Fruit fly (Drosophila melanogaster): ENCODE measurements around the gene CG7443.

The CG7443 gene

DNA sequence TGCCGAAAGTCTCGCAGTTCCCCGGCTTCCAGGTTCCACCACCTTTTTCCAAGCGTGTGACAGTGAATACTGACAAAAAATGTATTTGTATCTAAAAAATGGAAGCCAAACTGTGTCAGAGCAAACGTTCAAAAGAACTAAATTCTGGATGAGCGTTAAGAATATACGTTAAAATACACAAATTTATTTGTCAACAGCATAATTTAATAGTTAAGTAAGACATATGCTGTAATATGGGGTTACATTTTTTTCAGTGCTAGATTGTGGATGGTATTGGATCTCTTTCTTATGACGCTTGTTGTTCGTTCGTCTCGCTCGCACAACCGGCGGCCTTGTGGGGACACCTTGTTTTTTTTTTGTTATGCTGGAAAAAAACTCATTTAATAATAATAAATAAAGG lies 31.5 kb downstream of the CG7443 start (continued):
- TF ChIP-seq Sry-β (GFP tag; optimal IDR thresholded peaks at IDR 0.05): no peak
- TF ChIP-seq Dip3 (GFP tag; optimal IDR thresholded peaks at IDR 0.05): peak; percentile 90
- TF ChIP-seq Sin3A (optimal IDR thresholded peaks at IDR 0.05): no peak
- peak; percentile 64 for TF ChIP-seq da (GFP tag; optimal IDR thresholded peaks at IDR 0.05)
- TF ChIP-seq CG9215 (GFP tag; IDR thresholded peaks at IDR 0.05): peak; percentile 94
- TF ChIP-seq Nf-YB (GFP tag; optimal IDR thresholded peaks at IDR 0.05): peak; percentile 78
- no peak for TF ChIP-seq CG2129 (GFP tag; IDR thresholded peaks at IDR 0.05; ENCODE audit: partially characterized antibody)
- peak; percentile 80 for TF ChIP-seq CG10462 (GFP tag; optimal IDR thresholded peaks at IDR 0.05)
- TF ChIP-seq inv (GFP tag; IDR thresholded peaks at IDR 0.05; ENCODE audit: partially characterized antibody): no peak
- TF ChIP-seq grn (GFP tag; optimal IDR thresholded peaks at IDR 0.05): peak; percentile 48
- TF ChIP-seq CG13424 (tag; optimal IDR thresholded peaks at IDR 0.05): peak; percentile 92
- peak; percentile 60 for TF ChIP-seq Sry-δ (GFP tag; optimal IDR thresholded peaks at IDR 0.05)
- no peak for TF ChIP-seq Opbp (GFP tag; IDR thresholded peaks at IDR 0.05; ENCODE audit: partially characterized antibody)
- peak; percentile 87 for TF ChIP-seq CG10979 (tag; optimal IDR thresholded peaks at IDR 0.05)
- peak; percentile 87 for TF ChIP-seq ewg (GFP tag; optimal IDR thresholded peaks at IDR 0.05)
- TF ChIP-seq CG2889 (GFP tag; IDR thresholded peaks at IDR 0.05): peak; percentile 91
- peak; percentile 96 for TF ChIP-seq Ptx1 (GFP tag; IDR thresholded peaks at IDR 0.05)
- peak; percentile 12 for TF ChIP-seq stwl (tag; optimal IDR thresholded peaks at IDR 0.05)
- peak; percentile 51 for TF ChIP-seq CTCF (GFP tag; optimal IDR thresholded peaks at IDR 0.05)
- TF ChIP-seq pnt (GFP tag; optimal IDR thresholded peaks at IDR 0.05): peak; percentile 95
- peak; percentile 92 for TF ChIP-seq CG15514 (GFP tag; optimal IDR thresholded peaks at IDR 0.05)
- peak; percentile 96 for TF ChIP-seq ci (GFP tag; IDR thresholded peaks at IDR 0.05)
- peak; percentile 75; the same call in 1 of the 2 replicates for TF ChIP-seq dati (GFP tag; IDR thresholded peaks at IDR 0.05)
- TF ChIP-seq Hr78 (GFP tag; optimal IDR thresholded peaks at IDR 0.05): peak in 1 of 2 experiments; percentile 64
- no peak for TF ChIP-seq Scr (GFP tag; IDR thresholded peaks at IDR 0.05; ENCODE audit: partially characterized antibody)
- TF ChIP-seq Sox102F (GFP tag; optimal IDR thresholded peaks at IDR 0.05): peak; percentile 96
- peak; percentile 95 for TF ChIP-seq ind (GFP tag; optimal IDR thresholded peaks at IDR 0.05)
- peak; percentile 95 for TF ChIP-seq az2 (GFP tag; optimal IDR thresholded peaks at IDR 0.05)
- peak; percentile 73 for TF ChIP-seq CG4404 (GFP tag; IDR thresholded peaks at IDR 0.05)
- peak; percentile 16 for TF ChIP-seq twi (tag; optimal IDR thresholded peaks at IDR 0.05)
- TF ChIP-seq CG15696 (tag; optimal IDR thresholded peaks at IDR 0.05): peak; percentile 56
- peak; percentile 70 for TF ChIP-seq Spps (tag; optimal IDR thresholded peaks at IDR 0.05)
- TF ChIP-seq H15 (GFP tag; IDR thresholded peaks at IDR 0.05): peak; percentile 90
- TF ChIP-seq CG15011 (GFP tag; optimal IDR thresholded peaks at IDR 0.05): peak; percentile 92
- peak; percentile 94 for TF ChIP-seq CG10366 (GFP tag; IDR thresholded peaks at IDR 0.05)
- TF ChIP-seq fd96Cb (tag; optimal IDR thresholded peaks at IDR 0.05): peak; percentile 90
- peak; percentile 79 for TF ChIP-seq CG4617 (GFP tag; optimal IDR thresholded peaks at IDR 0.05; ENCODE audit: borderline replicate concordance)
- TF ChIP-seq Dek (tag; optimal IDR thresholded peaks at IDR 0.05): peak; percentile 97
- peak; percentile 80 for TF ChIP-seq CG11723 (GFP tag; optimal IDR thresholded peaks at IDR 0.05)
- peak; percentile 44 for TF ChIP-seq pros (GFP tag; optimal IDR thresholded peaks at IDR 0.05)
- peak; percentile 98 for TF ChIP-seq lilli (GFP tag; optimal IDR thresholded peaks at IDR 0.05)
- TF ChIP-seq unc-4 (GFP tag; IDR thresholded peaks at IDR 0.05; ENCODE audit: partially characterized antibody): no peak
- TF ChIP-seq CG14860 (GFP tag; IDR thresholded peaks at IDR 0.05; ENCODE audit: partially characterized antibody): no peak
- TF ChIP-seq Nf-YC (tag; optimal IDR thresholded peaks at IDR 0.05): peak; percentile 51
- TF ChIP-seq CoRest (tag; optimal IDR thresholded peaks at IDR 0.05): peak; percentile 92
- peak; percentile 87 for TF ChIP-seq CG7987 (GFP tag; optimal IDR thresholded peaks at IDR 0.05)
- TF ChIP-seq Atf-2 (GFP tag; optimal IDR thresholded peaks at IDR 0.05): peak; percentile 94
- peak; percentile 97 for TF ChIP-seq vvl (GFP tag; IDR thresholded peaks at IDR 0.05)
- peak; percentile 77 for TF ChIP-seq CG14965 (GFP tag; optimal IDR thresholded peaks at IDR 0.05; ENCODE audit: borderline replicate concordance)
- peak; percentile 90 for TF ChIP-seq CG6683 (GFP tag; optimal IDR thresholded peaks at IDR 0.05)
